Worm (Caenorhabditis elegans): ENCODE data around the gene R07B7.2.

Gene R07B7.2

ce11 chrV:12095865-12096264 is 36.3 kb upstream of the R07B7.2 start, which contains the start of gene nhr-207:
Gene nhr-207 (plus strand): TSS chrV:12096146.
- TF ChIP-seq pqm-1 (tag; optimal IDR thresholded peaks at IDR 0.05) (peak; percentile 89), elt-2 (tag; optimal IDR thresholded peaks at IDR 0.05) (peak; percentile 26), fkh-2 (tag; optimal IDR thresholded peaks at IDR 0.05) (no peak), nhr-12 (tag; optimal IDR thresholded peaks at IDR 0.05) (no peak), pha-4 (tag; optimal IDR thresholded peaks at IDR 0.05) (peak; percentile 87), jun-1 (tag; optimal IDR thresholded peaks at IDR 0.05) (peak; percentile 8)

- TF ChIP-seq ZK546.5 (tag; optimal IDR thresholded peaks at IDR 0.05) = no peak
- TF ChIP-seq elt-2 (tag; optimal IDR thresholded peaks at IDR 0.05) = peak; percentile 16
- peak; percentile 52 for TF ChIP-seq pqm-1 (tag; optimal IDR thresholded peaks at IDR 0.05)
These were observed 34.5 kb upstream of the R07B7.2 start, which contains the start of gene nhr-208 for ce11 chrV:12094030-12094429. Gene nhr-208 (plus strand): TSS chrV:12094317.

- peak; percentile 87 for TF ChIP-seq pha-4 (tag; optimal IDR thresholded peaks at IDR 0.05)
- no peak for TF ChIP-seq nhr-12 (tag; optimal IDR thresholded peaks at IDR 0.05)
- TF ChIP-seq pqm-1 (tag; optimal IDR thresholded peaks at IDR 0.05) = peak; percentile 70
- TF ChIP-seq elt-2 (tag; optimal IDR thresholded peaks at IDR 0.05) = peak; percentile 59
- TF ChIP-seq mdl-1 (tag; optimal IDR thresholded peaks at IDR 0.05) = no peak
- TF ChIP-seq jun-1 (tag; optimal IDR thresholded peaks at IDR 0.05) = peak; percentile 53
These were observed 32.2 kb upstream of the R07B7.2 start, which contains the start of gene nhr-206 for ce11 chrV:12091759-12092158. Gene nhr-206 (plus strand): TSS chrV:12092006.

ce11 chrV:12088773-12089172 is 29.2 kb upstream of the R07B7.2 start, which contains the start of gene R07B7.12:
Gene R07B7.12 (plus strand): TSS chrV:12089073.
- TF ChIP-seq ceh-16 (tag; optimal IDR thresholded peaks at IDR 0.05) (no peak), lin-39 (tag; optimal IDR thresholded peaks at IDR 0.05) (no peak), ztf-4 (tag; optimal IDR thresholded peaks at IDR 0.05) (no peak), fkh-10 (GFP tag; optimal IDR thresholded peaks at IDR 0.05) (no peak), mml-1 (tag; optimal IDR thresholded peaks at IDR 0.05) (no peak), elt-3 (tag; optimal IDR thresholded peaks at IDR 0.05) (no peak), mdl-1 (tag; optimal IDR thresholded peaks at IDR 0.05) (no peak), ceh-82 (tag; optimal IDR thresholded peaks at IDR 0.05) (no peak), nfya-1 (tag; optimal IDR thresholded peaks at IDR 0.05; ENCODE audit: insufficient read depth) (no peak)

- TF ChIP-seq sea-2 (GFP tag; optimal IDR thresholded peaks at IDR 0.05) (no peak), fos-1 (tag; optimal IDR thresholded peaks at IDR 0.05) (no peak)
These were observed 27.4 kb upstream of the R07B7.2 start, which contains the start of gene gana-1 for ce11 chrV:12086934-12087333. Gene gana-1 (plus strand): TSS chrV:12087234.

ce11 chrV:12085867-12086634 is 26.5 kb upstream of the R07B7.2 start:
- TF ChIP-seq nhr-67 (tag; optimal IDR thresholded peaks at IDR 0.05) (no peak), lin-39 (tag; optimal IDR thresholded peaks at IDR 0.05) (no peak), elt-3 (tag; optimal IDR thresholded peaks at IDR 0.05) (peak; percentile 54 to 91 (median 58)), zag-1 (tag; optimal IDR thresholded peaks at IDR 0.05) (no peak), pqm-1 (tag; optimal IDR thresholded peaks at IDR 0.05) (peak; percentile 48), aly-2 (tag; optimal IDR thresholded peaks at IDR 0.05) (no peak), elt-1 (tag; optimal IDR thresholded peaks at IDR 0.05) (no peak), nhr-25 (tag; optimal IDR thresholded peaks at IDR 0.05) (no peak), pha-4 (tag; optimal IDR thresholded peaks at IDR 0.05) (peak; percentile 43), elt-2 (tag; optimal IDR thresholded peaks at IDR 0.05) (peak; percentile 57), ceh-28 (tag; optimal IDR thresholded peaks at IDR 0.05) (peak; percentile 11), R02D3.7 (tag; optimal IDR thresholded peaks at IDR 0.05) (peak; percentile 25)

ce11 chrV:12084216-12084615 is 24.7 kb upstream of the R07B7.2 start, which contains the start of gene R07B7.8:
Gene R07B7.8 (minus strand): TSS chrV:12084316.
- TF ChIP-seq ceh-28 (tag; optimal IDR thresholded peaks at IDR 0.05) (peak; percentile 69), ceh-16 (tag; optimal IDR thresholded peaks at IDR 0.05) (no peak), elt-2 (tag; optimal IDR thresholded peaks at IDR 0.05) (peak; percentile 36)

ce11 chrV:12082932-12083331 is 23.4 kb upstream of the R07B7.2 start, which contains the start of gene R07B7.10:
Gene R07B7.10 (plus strand): TSS chrV:12083216.
- peak; percentile 32 for TF ChIP-seq pha-4 (tag; optimal IDR thresholded peaks at IDR 0.05)
- TF ChIP-seq ama-1 (optimal IDR thresholded peaks at IDR 0.05) = no peak

Data from whole organism, L3 larva.